Fruit fly (Drosophila melanogaster) whole organism, pupa: ENCODE data around the gene lok.

Experiments used
- CG13204 ChIP-seq: fragments of 200-800 bp; sonication (Bioruptor generic); optimal IDR thresholded peaks from 2 replicates; lab custom pipeline; 2018; ENCODE audit warnings: missing biosample characterization, mild to moderate bottlenecking, missing genetic modification characterization, moderate library complexity
- CG14655 ChIP-seq: fragments of 200-800 bp; sonication (Bioruptor generic); optimal IDR thresholded peaks from 3 replicates; lab custom pipeline; 2017; ENCODE audit warnings: mild to moderate bottlenecking, missing biosample characterization, missing genetic modification reagents, missing genetic modification characterization
- CG15710 ChIP-seq: fragments of 200-800 bp; sonication (Bioruptor generic); optimal IDR thresholded peaks from 2 replicates; lab custom pipeline; 2018; ENCODE audit warnings: missing biosample characterization, mild to moderate bottlenecking, missing genetic modification characterization, moderate library complexity
- CG32121 ChIP-seq: fragments of 200-800 bp; sonication (Bioruptor generic); IDR thresholded peaks from 2 replicates; pipeline ENCODE4 v1.3.6; 2022; ENCODE audit warnings: missing biosample characterization, missing genetic modification characterization
- CG34367 ChIP-seq: fragments of 200-800 bp; sonication (Bioruptor generic); optimal IDR thresholded peaks from 2 replicates; lab custom pipeline; 2018; ENCODE audit warnings: missing biosample characterization, mild to moderate bottlenecking, missing genetic modification characterization
- Pif1A ChIP-seq: fragments of 200-800 bp; sonication (Bioruptor generic); optimal IDR thresholded peaks from 3 replicates; lab custom pipeline; 2016; ENCODE audit warnings: missing biosample characterization, missing genetic modification characterization
- Snoo ChIP-seq: fragments of 200-800 bp; sonication (Bioruptor generic); optimal IDR thresholded peaks from 3 replicates; lab custom pipeline; 2017; ENCODE audit warnings: missing biosample characterization, mild to moderate bottlenecking, missing genetic modification characterization, inconsistent platforms

DNA sequence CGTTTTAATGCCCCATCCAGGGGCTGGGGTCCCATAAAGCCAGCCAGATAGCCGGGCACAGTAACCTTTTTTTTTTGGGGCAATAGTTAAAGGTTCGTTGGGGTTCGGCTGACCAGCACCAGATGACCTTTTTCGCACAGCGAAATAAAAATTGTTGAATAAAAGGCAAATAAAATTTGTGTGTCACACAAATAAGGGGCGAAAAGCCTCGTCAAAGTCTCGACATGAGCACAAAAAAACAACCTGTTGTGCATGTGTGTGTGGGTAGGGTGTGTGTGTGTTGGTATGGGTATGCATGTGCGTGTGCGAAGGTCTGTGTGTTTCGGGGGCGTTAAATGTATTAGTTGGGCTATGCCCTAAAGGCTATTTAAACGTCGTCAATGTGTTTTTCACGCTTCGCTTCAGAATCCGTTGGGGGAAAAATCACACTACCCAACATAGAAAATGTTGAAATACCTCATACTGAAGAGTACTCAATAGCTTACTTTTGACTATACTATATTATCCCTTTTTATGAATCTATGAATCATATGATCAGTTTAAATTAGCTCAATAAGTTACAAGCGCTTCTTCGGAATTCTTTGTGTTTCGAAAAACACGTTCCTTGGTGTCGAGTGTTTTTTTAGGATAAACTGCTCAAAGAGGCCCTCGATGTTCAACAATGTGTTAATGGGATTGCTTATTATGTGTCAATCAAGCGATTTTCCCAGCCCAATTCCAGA is 9.9 kb upstream of the lok start:
- TF ChIP-seq CG34367 (no peak), Snoo (tag; lab: Kevin White, UChicago) (no peak), CG14655 (GFP tag; lab: Kevin White, UChicago) (no peak), CG15710 (no peak), CG13204 (GFP tag; lab: Kevin White, UChicago) (no peak), Pif1A (no peak), CG32121 (GFP tag; lab: Robert Waterston, UW) (no peak)
